Worm (Caenorhabditis elegans) whole organism, midembryonic: Measurements from ENCODE around the gene catp-4.
"Not testable (repeated sequence)": the region's sequence is repeated elsewhere in the genome, so short reads cannot be mapped to it uniquely, and the experiment has no call there.

Experiments
- cog-1 ChIP-seq: sonication (generic microtip); optimal IDR thresholded peaks from 2 replicates; lab custom pipeline; 2016; ENCODE audit warnings: missing genetic modification characterization, missing compliant biosample characterization
- flt-1 ChIP-seq: fragments of 200-800 bp; sonication (Bioruptor generic); IDR thresholded peaks from 2 replicates; pipeline ENCODE4 v1.3.6; 2022; ENCODE audit warnings: missing genetic modification characterization, missing compliant biosample characterization
- tab-1 ChIP-seq: fragments of 200-800 bp; sonication (Bioruptor generic); IDR thresholded peaks from 2 replicates; pipeline ENCODE4 v1.3.6; 2022; ENCODE audit warnings: missing genetic modification characterization, missing compliant biosample characterization
- ztf-23 ChIP-seq: fragments of 200-800 bp; sonication (Bioruptor generic); IDR thresholded peaks from 2 replicates; pipeline ENCODE4 v1.3.6; 2022; ENCODE audit warnings: missing genetic modification reagents, missing genetic modification characterization, missing compliant biosample characterization
- ztf-29 ChIP-seq: fragments of 200-800 bp; sonication (Bioruptor generic); IDR thresholded peaks from 2 replicates; pipeline ENCODE4 v1.3.6; 2022; ENCODE audit warnings: missing genetic modification reagents, missing genetic modification characterization, missing compliant biosample characterization

- TF ChIP-seq ztf-23; ztf-29 (GFP tag; lab: Robert Waterston, UW); cog-1 (tag; lab: Kevin White, UChicago): not testable (repeated sequence)
- TF ChIP-seq flt-1 (peak; percentile 47; the same call in 1 of the 2 replicates), tab-1 (GFP tag; lab: Robert Waterston, UW) (0 out of 2 replicates have a peak, but pooled peaks have one; percentile 52)
These were observed 48.0 kb downstream of the catp-4 start for ce11 chrII:14641387-14641786.
